Worm (Caenorhabditis elegans): ENCODE results near the gene C02E7.7.

C02E7.7 gene

ce11 chrV:4964671-4965420, 46.5 kb upstream of the C02E7.7 start (continued):
- TF ChIP-seq zip-2 (tag; optimal IDR thresholded peaks at IDR 0.05) (no peak), nhr-111 (GFP tag; optimal IDR thresholded peaks at IDR 0.05) (no peak), madf-9 (GFP tag; conservative IDR thresholded peaks at IDR 0.05) (no peak), R02D3.7 (tag; optimal IDR thresholded peaks at IDR 0.05) (no peak)

ce11 chrV:4964020-4964635, 45.8 kb upstream of the C02E7.7 start:
- TF ChIP-seq sdz-12 (GFP tag; optimal IDR thresholded peaks at IDR 0.05): no peak
- no peak for TF ChIP-seq skn-1 (tag; optimal IDR thresholded peaks at IDR 0.05)
- peak; percentile 49; the same call in 1 of the 2 replicates for TF ChIP-seq dmd-8 (GFP tag; IDR thresholded peaks at IDR 0.05)
- no peak for TF ChIP-seq cey-2 (tag; optimal IDR thresholded peaks at IDR 0.05; ENCODE audit: borderline replicate concordance, insufficient read depth)
- TF ChIP-seq egl-43 (GFP tag; IDR thresholded peaks at IDR 0.05): peak; percentile 31; the same call in 1 of the 2 replicates
- no peak for TF ChIP-seq F44E2.7 (GFP tag; IDR thresholded peaks at IDR 0.05)
- TF ChIP-seq unc-39 (tag; optimal IDR thresholded peaks at IDR 0.05): no peak
- no peak for TF ChIP-seq fkh-10 (GFP tag; optimal IDR thresholded peaks at IDR 0.05)
- TF ChIP-seq zfp-3 (GFP tag; conservative IDR thresholded peaks at IDR 0.05): no peak
- no peak for TF ChIP-seq lin-1 (GFP tag; IDR thresholded peaks at IDR 0.05)
- no peak for TF ChIP-seq madf-9 (GFP tag; conservative IDR thresholded peaks at IDR 0.05)
- no peak for TF ChIP-seq tra-1 (GFP tag; IDR thresholded peaks at IDR 0.05)
- peak; percentile 63 for TF ChIP-seq set-16 (GFP tag; IDR thresholded peaks at IDR 0.05)
- TF ChIP-seq rbr-2 (tag; optimal IDR thresholded peaks at IDR 0.05): peak; percentile 0

ce11 chrV:4963606-4964005, 45.2 kb upstream of the C02E7.7 start:
- TF ChIP-seq F49E8.2 (tag; optimal IDR thresholded peaks at IDR 0.05; ENCODE audit: borderline replicate concordance) (peak; percentile 76), lin-38 (GFP tag; IDR thresholded peaks at IDR 0.05) (peak; percentile 36; the same call in 1 of the 2 replicates), dpl-1 (GFP tag; optimal IDR thresholded peaks at IDR 0.05) (no peak)

ce11 chrV:4962968-4963367, 44.6 kb upstream of the C02E7.7 start, which contains the start of gene tam-1:
Gene tam-1, minus strand, starts transcription at chrV:4963102.
- TF ChIP-seq ceh-28 (tag; optimal IDR thresholded peaks at IDR 0.05) (peak; percentile 14), mep-1 (tag; optimal IDR thresholded peaks at IDR 0.05) (peak; percentile 3), skn-1 (tag; optimal IDR thresholded peaks at IDR 0.05) (no peak), hmg-1.1 (GFP tag; IDR thresholded peaks at IDR 0.05) (peak; percentile 48; the same call in 1 of the 2 replicates), hlh-30 (tag; optimal IDR thresholded peaks at IDR 0.05; ENCODE audit: insufficient read depth) (peak; percentile 3), Y105C5A.15 (GFP tag; IDR thresholded peaks at IDR 0.05) (no peak), mes-2 (tag; optimal IDR thresholded peaks at IDR 0.05; ENCODE audit: poor library complexity, severe bottlenecking) (peak; percentile 42), zip-11 (GFP tag; IDR thresholded peaks at IDR 0.05) (no peak), hif-1 (tag; optimal IDR thresholded peaks at IDR 0.05) (no peak), ceh-32 (tag; optimal IDR thresholded peaks at IDR 0.05; ENCODE audit: poor library complexity) (no peak)

- TF ChIP-seq set-16 (GFP tag; IDR thresholded peaks at IDR 0.05): peak; percentile 57
- no peak for TF ChIP-seq gei-8 (GFP tag; optimal IDR thresholded peaks at IDR 0.05)
Measured at ce11 chrV:4960686-4961085, 42.3 kb upstream of the C02E7.7 start.
